Fruit fly (Drosophila melanogaster): ENCODE measurements around the gene CG9331.
A peak's percentile ranks its signal among the peaks of the same experiment; 100 is the strongest.

CG9331 gene

dm6 chr2L:20811039-20811652 is 11.5 kb upstream of the CG9331 start (continued):
- TF ChIP-seq CG4404 (GFP tag; IDR thresholded peaks at IDR 0.05) = no peak
- TF ChIP-seq Sox102F (GFP tag; optimal IDR thresholded peaks at IDR 0.05) = peak; percentile 79
- no peak for TF ChIP-seq crp (GFP tag; optimal IDR thresholded peaks at IDR 0.05)
- TF ChIP-seq unc-4 (GFP tag; IDR thresholded peaks at IDR 0.05; ENCODE audit: partially characterized antibody) = no peak
- no peak for TF ChIP-seq CG3847 (GFP tag; IDR thresholded peaks at IDR 0.05)
- no peak for TF ChIP-seq TFAM (GFP tag; optimal IDR thresholded peaks at IDR 0.05)
- TF ChIP-seq CG10431 (GFP tag; optimal IDR thresholded peaks at IDR 0.05) = no peak
- TF ChIP-seq ac (GFP tag; optimal IDR thresholded peaks at IDR 0.05) = no peak
- TF ChIP-seq knrl (GFP tag; IDR thresholded peaks at IDR 0.05; ENCODE audit: partially characterized antibody) = no peak
- TF ChIP-seq CG32772 (GFP tag; IDR thresholded peaks at IDR 0.05) = no peak; the same call in none of the 2 replicates
- peak; percentile 56; the same call in 2 of the 3 replicates for TF ChIP-seq ase (GFP tag; IDR thresholded peaks at IDR 0.05)
- peak; percentile 83 for TF ChIP-seq dmrt99B (tag; optimal IDR thresholded peaks at IDR 0.05)
- TF ChIP-seq yki (optimal IDR thresholded peaks at IDR 0.05) = no peak
- TF ChIP-seq chif (GFP tag; optimal IDR thresholded peaks at IDR 0.05) = peak in 1 of 2 experiments; percentile 35
- TF ChIP-seq danr (GFP tag; IDR thresholded peaks at IDR 0.05) = no peak
- TF ChIP-seq sc (optimal IDR thresholded peaks at IDR 0.05) = no peak
- TF ChIP-seq sc (GFP tag; optimal IDR thresholded peaks at IDR 0.05) = peak; percentile 0
- peak; percentile 59 for TF ChIP-seq CG11504 (tag; optimal IDR thresholded peaks at IDR 0.05)
- TF ChIP-seq CG10462 (GFP tag; optimal IDR thresholded peaks at IDR 0.05) = no peak
- no peak for TF ChIP-seq mld (GFP tag; IDR thresholded peaks at IDR 0.05; ENCODE audit: partially characterized antibody)
- no peak for TF ChIP-seq Dbx (GFP tag; IDR thresholded peaks at IDR 0.05)
- TF ChIP-seq Rx (GFP tag; IDR thresholded peaks at IDR 0.05) = no peak
- TF ChIP-seq Eip74EF (GFP tag; optimal IDR thresholded peaks at IDR 0.05) = peak in 1 of 2 experiments; percentile 84
- TF ChIP-seq CG17802 (tag; optimal IDR thresholded peaks at IDR 0.05) = no peak
- peak; percentile 2 for TF ChIP-seq cato (GFP tag; optimal IDR thresholded peaks at IDR 0.05; ENCODE audit: borderline replicate concordance)
- TF ChIP-seq NC2α (GFP tag; optimal IDR thresholded peaks at IDR 0.05) = no peak
- TF ChIP-seq sr (GFP tag; IDR thresholded peaks at IDR 0.05) = no peak
- TF ChIP-seq z (GFP tag; IDR thresholded peaks at IDR 0.05) = no peak
- TF ChIP-seq ind (GFP tag; optimal IDR thresholded peaks at IDR 0.05) = peak; percentile 21
- TF ChIP-seq CG34376 (GFP tag; optimal IDR thresholded peaks at IDR 0.05) = no peak
- no peak for TF ChIP-seq nerfin-2 (GFP tag; IDR thresholded peaks at IDR 0.05; ENCODE audit: partially characterized antibody)
- TF ChIP-seq CG16813 (GFP tag; IDR thresholded peaks at IDR 0.05; ENCODE audit: partially characterized antibody) = no peak
- no peak for TF ChIP-seq Vsx1 (GFP tag; optimal IDR thresholded peaks at IDR 0.05)
- no peak for TF ChIP-seq CG42726 (GFP tag; IDR thresholded peaks at IDR 0.05; ENCODE audit: partially characterized antibody)
- TF ChIP-seq Usf (GFP tag; optimal IDR thresholded peaks at IDR 0.05) = no peak
- TF ChIP-seq CG13424 (tag; optimal IDR thresholded peaks at IDR 0.05) = peak; percentile 55
- TF ChIP-seq CG18476 (GFP tag; optimal IDR thresholded peaks at IDR 0.05) = peak; percentile 25
- TF ChIP-seq CG3995 (GFP tag; optimal IDR thresholded peaks at IDR 0.05) = no peak
- peak; percentile 15 for TF ChIP-seq lilli (GFP tag; optimal IDR thresholded peaks at IDR 0.05)
- TF ChIP-seq prd (optimal IDR thresholded peaks at IDR 0.05) = no peak
- TF ChIP-seq prd (GFP tag; IDR thresholded peaks at IDR 0.05) = peak; percentile 60; the same call in 2 of the 3 replicates
- peak; percentile 59 for TF ChIP-seq CG6689 (GFP tag; IDR thresholded peaks at IDR 0.05)
- TF ChIP-seq CG1832 (GFP tag; optimal IDR thresholded peaks at IDR 0.05) = no peak
- no peak for TF ChIP-seq sens-2 (GFP tag; IDR thresholded peaks at IDR 0.05)
- TF ChIP-seq CG10565 (GFP tag; optimal IDR thresholded peaks at IDR 0.05) = no peak
- peak; percentile 21 for TF ChIP-seq CG1602 (GFP tag; optimal IDR thresholded peaks at IDR 0.05)
- TF ChIP-seq ham (GFP tag; IDR thresholded peaks at IDR 0.05) = no peak
- TF ChIP-seq jumu (GFP tag; optimal IDR thresholded peaks at IDR 0.05) = no peak
- peak; percentile 62 for TF ChIP-seq CG14441 (GFP tag; IDR thresholded peaks at IDR 0.05)
- no peak for TF ChIP-seq wdn (GFP tag; IDR thresholded peaks at IDR 0.05)

Measured in whole organism, embryonic.